Worm (Caenorhabditis elegans) whole organism, young adult: ENCODE measurements around the gene str-44.

Experiments used
- B0336.3 ChIP-seq: fragments of 200-800 bp; sonication (Bioruptor generic); IDR thresholded peaks from 2 replicates; pipeline ENCODE4 v1.3.6; 2022; ENCODE audit warnings: missing genetic modification characterization, missing compliant biosample characterization
- D2030.7 ChIP-seq: fragments of 200-800 bp; sonication (Bioruptor generic); IDR thresholded peaks from 2 replicates; pipeline ENCODE4 v1.3.6; 2022; ENCODE audit warnings: missing genetic modification reagents, missing genetic modification characterization, missing compliant biosample characterization
- F10E7.11 ChIP-seq: sonication (generic microtip); optimal IDR thresholded peaks from 2 replicates; lab custom pipeline; 2017; ENCODE audit warnings: mild to moderate bottlenecking, missing genetic modification characterization, moderate library complexity, missing compliant biosample characterization
- F23B12.7 ChIP-seq: sonication (generic microtip); optimal IDR thresholded peaks from 2 replicates; lab custom pipeline; 2017; ENCODE audit warnings: missing genetic modification characterization, mild to moderate bottlenecking, missing compliant biosample characterization, antibody characterized with exemption, moderate library complexity; ENCODE audit not compliant: insufficient read depth
- F33H1.4 ChIP-seq: fragments of 200-800 bp; sonication (Bioruptor generic); IDR thresholded peaks from 2 replicates; pipeline ENCODE4 v1.3.6; 2022; ENCODE audit warnings: missing genetic modification reagents, missing genetic modification characterization, missing compliant biosample characterization
- F52B5.7 ChIP-seq: sonication (generic microtip); optimal IDR thresholded peaks from 2 replicates; lab custom pipeline; 2016; ENCODE audit warnings: mild to moderate bottlenecking, missing genetic modification characterization, missing compliant biosample characterization
- F55B11.4 ChIP-seq: sonication (generic microtip); optimal IDR thresholded peaks from 2 replicates; lab custom pipeline; 2016; ENCODE audit warnings: missing compliant biosample characterization, missing genetic modification characterization, borderline replicate concordance; ENCODE audit not compliant: insufficient read depth
- F57C9.4 ChIP-seq: sonication (generic microtip); optimal IDR thresholded peaks from 2 replicates; lab custom pipeline; 2017; ENCODE audit warnings: mild to moderate bottlenecking, missing genetic modification characterization, missing compliant biosample characterization
- Y67H2A.10 ChIP-seq: fragments of 200-800 bp; sonication (Bioruptor generic); conservative IDR thresholded peaks from 2 replicates; pipeline ENCODE4 v1.3.6; 2022; ENCODE audit warnings: missing genetic modification reagents, missing genetic modification characterization, missing compliant biosample characterization
- Y95B8A.8 ChIP-seq: fragments of 200-800 bp; sonication (Bioruptor generic); IDR thresholded peaks from 2 replicates; pipeline ENCODE4 v1.3.6; 2022; ENCODE audit warnings: missing genetic modification reagents, missing genetic modification characterization, missing compliant biosample characterization
- ZK185.1 ChIP-seq: sonication (generic microtip); optimal IDR thresholded peaks from 2 replicates; lab custom pipeline; 2016; ENCODE audit warnings: mild to moderate bottlenecking, missing genetic modification characterization, missing compliant biosample characterization; ENCODE audit not compliant: poor library complexity, severe bottlenecking
- athp-1 ChIP-seq: sonication (generic microtip); optimal IDR thresholded peaks from 2 replicates; lab custom pipeline; 2017; ENCODE audit warnings: mild to moderate bottlenecking, missing genetic modification characterization, missing compliant biosample characterization
- bed-1 ChIP-seq: fragments of 200-800 bp; sonication (Bioruptor generic); IDR thresholded peaks from 2 replicates; pipeline ENCODE4 v1.3.6; 2022; ENCODE audit warnings: missing genetic modification reagents, missing genetic modification characterization, missing compliant biosample characterization
- cebp-2 ChIP-seq: fragments of 200-800 bp; sonication (Bioruptor generic); IDR thresholded peaks from 2 replicates; pipeline ENCODE4 v1.3.6; 2022; ENCODE audit warnings: missing genetic modification characterization, missing compliant biosample characterization
- ceh-27 ChIP-seq: fragments of 200-800 bp; sonication (Bioruptor generic); optimal IDR thresholded peaks from 2 replicates; lab custom pipeline; 2018; ENCODE audit warnings: mild to moderate bottlenecking, missing genetic modification characterization, moderate library complexity, missing compliant biosample characterization
- ceh-40 ChIP-seq: fragments of 200-800 bp; sonication (Bioruptor generic); IDR thresholded peaks from 2 replicates; pipeline ENCODE4 v1.3.6; 2022; ENCODE audit warnings: missing genetic modification characterization, missing compliant biosample characterization
- ceh-58 ChIP-seq: fragments of 200-800 bp; sonication (Bioruptor generic); IDR thresholded peaks from 2 replicates; pipeline ENCODE4 v1.3.6; 2022; ENCODE audit warnings: missing genetic modification characterization, missing compliant biosample characterization
- die-1 ChIP-seq: sonication (generic microtip); optimal IDR thresholded peaks from 2 replicates; lab custom pipeline; 2016; ENCODE audit warnings: missing genotype, mild to moderate bottlenecking, missing genetic modification characterization, missing compliant biosample characterization
- dox-1 ChIP-seq: fragments of 200-800 bp; sonication (Bioruptor generic); IDR thresholded peaks from 2 replicates; pipeline ENCODE4 v1.3.6; 2022; ENCODE audit warnings: missing genetic modification reagents, missing genetic modification characterization, missing compliant biosample characterization
- efl-1 ChIP-seq: fragments of 150-350 bp; optimal IDR thresholded peaks from 2 replicates; lab custom pipeline; 2014; ENCODE audit warnings: missing biosample characterization, missing genetic modification reagents, missing genetic modification characterization
- him-1 ChIP-seq: sonication (generic microtip); optimal IDR thresholded peaks from 2 replicates; lab custom pipeline; 2016; ENCODE audit warnings: missing genotype, missing genetic modification reagents, missing genetic modification characterization, missing compliant biosample characterization
- hmg-1.2 ChIP-seq: fragments of 200-800 bp; sonication (Bioruptor generic); IDR thresholded peaks from 2 replicates; pipeline ENCODE4 v1.3.6; 2022; ENCODE audit warnings: missing genetic modification reagents, missing genetic modification characterization, missing compliant biosample characterization
- hsf-1 ChIP-seq: fragments of 200-800 bp; sonication (Bioruptor generic); IDR thresholded peaks from 2 replicates; pipeline ENCODE4 v1.3.6; 2022; ENCODE audit warnings: missing genetic modification reagents, missing genetic modification characterization, missing compliant biosample characterization
- lin-26 ChIP-seq: fragments of 200-800 bp; sonication (Bioruptor generic); IDR thresholded peaks from 2 replicates; pipeline ENCODE4 v1.3.6; 2022; ENCODE audit warnings: missing genetic modification reagents, missing genetic modification characterization, missing compliant biosample characterization
- lin-54 ChIP-seq: fragments of 200-800 bp; sonication (Bioruptor generic); optimal IDR thresholded peaks from 2 replicates; lab custom pipeline; 2018; ENCODE audit warnings: mild to moderate bottlenecking, missing genetic modification characterization, missing compliant biosample characterization
- lsl-1 ChIP-seq: fragments of 200-800 bp; sonication (Bioruptor generic); optimal IDR thresholded peaks from 2 replicates; lab custom pipeline; 2018; ENCODE audit warnings: mild to moderate bottlenecking, missing genetic modification characterization, moderate library complexity, missing compliant biosample characterization
- lsy-27 ChIP-seq: sonication (generic microtip); optimal IDR thresholded peaks from 2 replicates; lab custom pipeline; 2017; ENCODE audit warnings: missing genetic modification characterization, mild to moderate bottlenecking, missing compliant biosample characterization, antibody characterized with exemption, missing genotype, borderline replicate concordance; ENCODE audit not compliant: insufficient read depth
- madf-6 ChIP-seq: fragments of 200-800 bp; sonication (Bioruptor generic); IDR thresholded peaks from 2 replicates; pipeline ENCODE4 v1.3.6; 2022; ENCODE audit warnings: missing genetic modification reagents, missing genetic modification characterization, missing compliant biosample characterization
- mel-28 ChIP-seq: sonication (generic microtip); optimal IDR thresholded peaks from 2 replicates; lab custom pipeline; 2016; ENCODE audit warnings: borderline replicate concordance, mild to moderate bottlenecking, missing genetic modification characterization, missing compliant biosample characterization
- mxl-1 ChIP-seq: sonication (generic microtip); optimal IDR thresholded peaks from 2 replicates; lab custom pipeline; 2016; ENCODE audit warnings: missing genetic modification characterization, missing compliant biosample characterization
- nfya-1 ChIP-seq: sonication (generic microtip); optimal IDR thresholded peaks from 2 replicates; lab custom pipeline; 2017; ENCODE audit warnings: antibody characterized with exemption, missing compliant biosample characterization, missing genetic modification characterization, borderline replicate concordance; ENCODE audit not compliant: insufficient read depth
- nfya-2 ChIP-seq: fragments of 200-800 bp; sonication (Bioruptor generic); IDR thresholded peaks from 2 replicates; pipeline ENCODE4 v1.3.6; 2022; ENCODE audit warnings: missing genetic modification reagents, missing genetic modification characterization, missing compliant biosample characterization
- nhr-90 ChIP-seq: sonication (generic microtip); optimal IDR thresholded peaks from 2 replicates; lab custom pipeline; 2016; ENCODE audit warnings: missing genotype, mild to moderate bottlenecking, missing genetic modification characterization, missing compliant biosample characterization
- pha-4 ChIP-seq: fragments of 150-350 bp; sonication (generic microtip); optimal IDR thresholded peaks from 2 replicates; lab custom pipeline; 2014; ENCODE audit warnings: missing biosample characterization, missing genetic modification reagents, missing genetic modification characterization
- sdz-38 ChIP-seq: sonication (generic microtip); optimal IDR thresholded peaks from 2 replicates; lab custom pipeline; 2016; ENCODE audit warnings: missing genotype, missing genetic modification characterization, missing compliant biosample characterization
- snpc-1.1 ChIP-seq: sonication (generic microtip); optimal IDR thresholded peaks from 2 replicates; lab custom pipeline; 2017; ENCODE audit warnings: missing genetic modification characterization, mild to moderate bottlenecking, missing compliant biosample characterization, antibody characterized with exemption, moderate library complexity, missing genotype, missing genetic modification reagents; ENCODE audit not compliant: insufficient read depth
- unc-130 ChIP-seq: sonication (generic microtip); optimal IDR thresholded peaks from 2 replicates; lab custom pipeline; 2016; ENCODE audit warnings: missing genetic modification reagents, missing genetic modification characterization, missing compliant biosample characterization
- ztf-25 ChIP-seq: fragments of 200-800 bp; sonication (Bioruptor generic); IDR thresholded peaks from 2 replicates; pipeline ENCODE4 v1.3.6; 2022; ENCODE audit warnings: missing genetic modification reagents, missing genetic modification characterization, missing compliant biosample characterization
- ztf-26 ChIP-seq: sonication (generic microtip); optimal IDR thresholded peaks from 2 replicates; lab custom pipeline; 2017; ENCODE audit warnings: missing genetic modification characterization, missing compliant biosample characterization

str-44 gene

DNA sequence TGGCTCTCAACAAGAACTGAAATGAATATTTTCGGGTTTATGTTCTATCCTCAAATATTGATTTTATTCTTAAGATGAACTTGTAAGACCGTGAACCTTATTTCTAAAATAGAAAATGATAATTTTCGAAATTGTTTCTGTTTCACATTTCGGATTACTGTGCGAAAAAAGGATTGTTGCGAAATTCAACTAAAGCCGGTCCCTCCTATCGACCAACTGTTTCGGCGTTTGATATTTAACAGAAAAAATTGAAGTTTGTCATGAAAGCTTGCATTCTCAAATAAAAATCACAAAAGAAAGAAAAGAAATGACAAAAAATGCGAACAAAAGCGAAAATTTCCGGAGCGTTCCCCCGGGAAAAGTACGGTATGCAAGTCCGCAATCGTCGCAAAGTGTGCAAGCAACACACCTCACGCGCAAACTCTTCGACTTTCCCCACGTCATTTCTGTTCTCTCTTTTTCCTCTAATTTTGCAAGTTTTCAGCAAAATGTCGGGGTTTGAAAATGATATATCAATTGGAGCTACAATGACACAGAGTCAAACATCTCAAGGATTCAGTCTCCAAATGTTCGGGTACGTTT is 27.9 kb upstream of the str-44 start, which contains the start of gene C34D4.4 (continued):
- no peak for TF ChIP-seq ztf-26 (tag; lab: Kevin White, UChicago)
- TF ChIP-seq hsf-1 (GFP tag; lab: Robert Waterston, UW): 0 out of 2 replicates have a peak, but pooled peaks have one; percentile 55
- TF ChIP-seq efl-1: peak; percentile 58
- TF ChIP-seq F33H1.4 (GFP tag; lab: Robert Waterston, UW): peak; percentile 36; the same call in 1 of the 2 replicates
- TF ChIP-seq Y67H2A.10 (GFP tag; lab: Robert Waterston, UW): no peak
- TF ChIP-seq hmg-1.2 (GFP tag; lab: Robert Waterston, UW): peak; percentile 14; the same call in 1 of the 2 replicates
- TF ChIP-seq D2030.7 (GFP tag; lab: Robert Waterston, UW): peak; percentile 14; the same call in 1 of the 2 replicates
- TF ChIP-seq F52B5.7 (tag; lab: Kevin White, UChicago): no peak
- no peak for TF ChIP-seq unc-130 (GFP tag; lab: Kevin White, UChicago)
- no peak for TF ChIP-seq athp-1 (tag; lab: Kevin White, UChicago)
- no peak for TF ChIP-seq ceh-58 (GFP tag; lab: Robert Waterston, UW)
- TF ChIP-seq lsl-1 (GFP tag; lab: Kevin White, UChicago): peak; percentile 73
- TF ChIP-seq ceh-27: no peak
- TF ChIP-seq die-1 (tag; lab: Kevin White, UChicago): no peak
- TF ChIP-seq B0336.3 (GFP tag; lab: Robert Waterston, UW): no peak
- no peak for TF ChIP-seq him-1 (tag; lab: Kevin White, UChicago)
- TF ChIP-seq sdz-38: no peak
- TF ChIP-seq mel-28 (tag; lab: Kevin White, UChicago): no peak

DNA sequence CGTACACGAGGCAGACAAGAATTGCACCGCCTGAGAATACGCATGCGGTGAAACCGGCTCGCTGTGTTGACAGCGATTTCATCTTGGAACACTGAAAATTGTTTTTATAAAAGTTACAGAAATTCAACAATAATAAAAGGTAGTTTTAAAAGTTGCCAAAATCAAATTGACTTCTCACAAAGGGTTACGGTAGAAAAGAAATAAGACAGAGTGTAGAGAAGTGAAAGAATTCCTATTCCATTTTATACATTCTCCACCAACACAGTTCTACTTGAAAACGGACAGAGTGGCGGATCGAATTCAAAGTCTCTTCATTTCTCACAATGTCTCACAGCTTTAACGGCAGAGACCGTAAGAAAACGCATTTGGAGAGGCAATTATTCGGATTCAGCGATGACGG is 24.6 kb upstream of the str-44 start, which contains the start of gene col-113:
Gene col-113 (minus strand): TSS at position 101 of the 400 bp plus-strand sequence.
- TF ChIP-seq cebp-2 (GFP tag; lab: Robert Waterston, UW): no peak
- no peak for TF ChIP-seq lin-54 (GFP tag; lab: Kevin White, UChicago)
- TF ChIP-seq nhr-90 (tag; lab: Kevin White, UChicago): no peak
- TF ChIP-seq bed-1 (GFP tag; lab: Robert Waterston, UW): no peak
- TF ChIP-seq F55B11.4: no peak
- no peak for TF ChIP-seq D2030.7 (GFP tag; lab: Robert Waterston, UW)
- TF ChIP-seq nfya-2 (GFP tag; lab: Robert Waterston, UW): no peak
- TF ChIP-seq F10E7.11: no peak
- no peak for TF ChIP-seq dox-1 (GFP tag; lab: Robert Waterston, UW)
- TF ChIP-seq madf-6: no peak
- no peak for TF ChIP-seq F23B12.7 (tag; lab: Kevin White, UChicago)
- no peak for TF ChIP-seq him-1 (tag; lab: Kevin White, UChicago)
- no peak for TF ChIP-seq ztf-25
- TF ChIP-seq nfya-1 (tag; lab: Kevin White, UChicago): no peak
- TF ChIP-seq ZK185.1: no peak
- TF ChIP-seq pha-4 (tag; lab: Kevin White, UChicago): no peak
- no peak for TF ChIP-seq lsy-27 (tag; lab: Kevin White, UChicago)

DNA sequence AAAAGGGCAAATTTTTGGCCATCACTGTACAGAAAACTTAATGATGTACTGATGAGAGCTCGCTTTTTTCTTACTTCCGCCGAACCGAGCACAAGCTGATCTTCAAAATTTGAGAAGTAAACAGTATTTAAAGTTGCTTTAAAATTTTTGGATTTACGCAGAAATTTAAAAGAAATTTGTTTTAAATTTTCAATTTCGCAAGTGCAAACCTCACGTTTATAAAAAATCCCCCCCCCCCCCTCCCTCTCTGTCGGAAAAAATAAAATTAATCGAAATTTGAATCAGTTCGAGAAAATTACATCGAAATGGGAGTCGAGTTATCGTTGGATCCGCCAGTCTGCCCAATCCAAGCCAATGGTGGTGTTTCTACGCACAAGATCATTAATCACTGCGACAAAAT is 23.6 kb upstream of the str-44 start, which contains the start of gene C34D4.3:
Gene C34D4.3 (plus strand): TSS at position 301 of the 400 bp plus-strand sequence.
- TF ChIP-seq lin-26 (GFP tag; lab: Robert Waterston, UW): no peak
- no peak for TF ChIP-seq F57C9.4 (tag; lab: Kevin White, UChicago)
- no peak for TF ChIP-seq ceh-40 (GFP tag; lab: Robert Waterston, UW)
- TF ChIP-seq mxl-1: no peak
- TF ChIP-seq bed-1 (GFP tag; lab: Robert Waterston, UW): no peak
- no peak for TF ChIP-seq Y95B8A.8 (GFP tag; lab: Robert Waterston, UW)
- no peak for TF ChIP-seq mel-28 (tag; lab: Kevin White, UChicago)
- TF ChIP-seq nfya-1 (tag; lab: Kevin White, UChicago): no peak
- no peak for TF ChIP-seq snpc-1.1 (tag; lab: Kevin White, UChicago)
